Fruit fly (Drosophila melanogaster) whole organism, embryonic: Measurements from ENCODE around the gene UBL3.

Source experiments
- B-H2 ChIP-seq: fragments of 200-800 bp; sonication (Bioruptor generic); optimal IDR thresholded peaks from 2 replicates; lab custom pipeline; 2018; ENCODE audit warnings: missing biosample characterization, mild to moderate bottlenecking, missing genetic modification characterization
- CG10366 ChIP-seq: fragments of 200-800 bp; sonication (Bioruptor generic); IDR thresholded peaks from 2 replicates; pipeline ENCODE4 v1.3.6; 2022; ENCODE audit warnings: missing biosample characterization, missing genetic modification characterization
- CG10431 ChIP-seq: fragments of 200-800 bp; sonication (Bioruptor generic); optimal IDR thresholded peaks from 3 replicates; lab custom pipeline; 2018; ENCODE audit warnings: missing biosample characterization, mild to moderate bottlenecking, missing genetic modification characterization
- CG10543 ChIP-seq: fragments of 200-800 bp; sonication (Bioruptor generic); optimal IDR thresholded peaks from 3 replicates; lab custom pipeline; 2017; ENCODE audit warnings: missing biosample characterization, mild to moderate bottlenecking, missing genetic modification characterization, moderate library complexity
- CG14710 ChIP-seq: fragments of 200-800 bp; sonication (Bioruptor generic); optimal IDR thresholded peaks from 3 replicates; lab custom pipeline; 2019; ENCODE audit warnings: missing biosample characterization, mild to moderate bottlenecking, missing genetic modification characterization, moderate library complexity
- CG17802 ChIP-seq: fragments of 200-800 bp; sonication (Bioruptor generic); optimal IDR thresholded peaks from 2 replicates; lab custom pipeline; 2018; ENCODE audit warnings: missing biosample characterization, mild to moderate bottlenecking, missing genetic modification characterization, moderate library complexity
- CG1792 ChIP-seq: fragments of 200-800 bp; sonication (Bioruptor generic); optimal IDR thresholded peaks from 2 replicates; lab custom pipeline; 2016; ENCODE audit warnings: missing biosample characterization, missing genetic modification characterization
- CG32532 ChIP-seq: fragments of 200-800 bp; sonication (Bioruptor generic); IDR thresholded peaks from 2 replicates; pipeline ENCODE4 v1.3.6; 2022; ENCODE audit warnings: missing biosample characterization, missing genetic modification characterization
- CG34224 ChIP-seq: fragments of 200-800 bp; sonication (Bioruptor generic); IDR thresholded peaks from 3 replicates; pipeline ENCODE4 v1.3.6; 2022; ENCODE audit warnings: missing biosample characterization, missing genetic modification characterization; ENCODE audit not compliant: partially characterized antibody
- CG3726 ChIP-seq: fragments of 200-800 bp; sonication (Bioruptor generic); IDR thresholded peaks from 3 replicates; pipeline ENCODE4, ENCODE4 v1.3.6; 2022; ENCODE audit warnings: missing biosample characterization, missing genetic modification characterization
- CG4707 ChIP-seq: fragments of 200-800 bp; sonication (Bioruptor generic); optimal IDR thresholded peaks from 2 replicates; lab custom pipeline; 2018; ENCODE audit warnings: missing biosample characterization, mild to moderate bottlenecking, missing genetic modification characterization, moderate library complexity
- CG6765 ChIP-seq: fragments of 200-800 bp; sonication (Bioruptor generic); optimal IDR thresholded peaks from 3 replicates; lab custom pipeline; 2017; ENCODE audit warnings: missing biosample characterization, mild to moderate bottlenecking, missing genetic modification characterization
- CG6854 ChIP-seq: fragments of 200-800 bp; sonication (Bioruptor generic); optimal IDR thresholded peaks from 3 replicates; lab custom pipeline; 2017; ENCODE audit warnings: missing biosample characterization, mild to moderate bottlenecking, missing genetic modification characterization
- CG8924 ChIP-seq: fragments of 200-800 bp; optimal IDR thresholded peaks from 3 replicates; lab custom pipeline; 2019; ENCODE audit warnings: missing biosample characterization, mild to moderate bottlenecking, missing genetic modification characterization, moderate library complexity
- CG9932 ChIP-seq: fragments of 200-800 bp; sonication (Bioruptor generic); IDR thresholded peaks from 2 replicates; pipeline ENCODE4 v1.3.6; 2022; ENCODE audit warnings: missing biosample characterization, missing genetic modification characterization
- CTCF ChIP-seq: fragments of 200-800 bp; sonication (Bioruptor generic); optimal IDR thresholded peaks from 2 replicates; lab custom pipeline; 2017; ENCODE audit warnings: missing biosample characterization, mild to moderate bottlenecking, missing genetic modification characterization, moderate library complexity
- Dbx ChIP-seq: fragments of 200-800 bp; sonication (Bioruptor generic); IDR thresholded peaks from 3 replicates; pipeline ENCODE4 v1.3.6; 2022; ENCODE audit warnings: missing biosample characterization, missing genetic modification characterization
- Dfd ChIP-seq, 2 experiments: fragments of >200 bp; optimal IDR thresholded peaks; 2 replicates each; lab custom pipeline; 2017; ENCODE audit warnings: missing biosample characterization in 2 of 2, missing genetic modification characterization in 2 of 2
- Dll ChIP-seq: fragments of 200-800 bp; sonication (Bioruptor generic); IDR thresholded peaks from 4 replicates; pipeline ENCODE4 v1.3.6; 2022; ENCODE audit warnings: missing biosample characterization, missing genetic modification characterization; ENCODE audit not compliant: partially characterized antibody
- Fer1 ChIP-seq: fragments of 200-800 bp; sonication (Bioruptor generic); optimal IDR thresholded peaks from 2 replicates; lab custom pipeline; 2017; ENCODE audit warnings: missing biosample characterization, mild to moderate bottlenecking, missing genetic modification characterization
- HLHmδ ChIP-seq: fragments of 200-800 bp; sonication (Bioruptor generic); optimal IDR thresholded peaks from 2 replicates; lab custom pipeline; 2018; ENCODE audit warnings: missing biosample characterization, mild to moderate bottlenecking, missing genetic modification characterization, moderate library complexity
- Hr39 ChIP-seq: fragments of >200 bp; optimal IDR thresholded peaks from 2 replicates; lab custom pipeline; 2017
- Hr78 ChIP-seq, 2 experiments: fragments of 200-800 bp in 1 of 2; fragments of >200 bp in 1 of 2; sonication (Bioruptor generic) in 1 of 2; optimal IDR thresholded peaks; 2 replicates each; lab custom pipeline; 2017 to 2019; ENCODE audit warnings: missing biosample characterization in 2 of 2, missing genetic modification characterization in 2 of 2, mild to moderate bottlenecking in 1 of 2, moderate library complexity in 1 of 2
- Kr ChIP-seq: fragments of 200-800 bp; sonication (Bioruptor generic); optimal IDR thresholded peaks from 2 replicates; lab custom pipeline; 2017; ENCODE audit warnings: missing biosample characterization, mild to moderate bottlenecking, missing genetic modification characterization
- NFAT ChIP-seq: fragments of 200-800 bp; sonication (Bioruptor generic); IDR thresholded peaks from 2 replicates; pipeline ENCODE4 v1.3.6; 2022; ENCODE audit warnings: missing biosample characterization, missing genetic modification characterization
- TFAM ChIP-seq: fragments of 200-800 bp; sonication (Bioruptor generic); optimal IDR thresholded peaks from 2 replicates; lab custom pipeline; 2017; ENCODE audit warnings: missing biosample characterization, missing genetic modification characterization, inconsistent platforms
- Trl ChIP-seq, 3 experiments: fragments of >200 bp in 2 of 3; fragments of 200-800 bp in 1 of 3; sonication (Bioruptor generic) in 1 of 3; optimal IDR thresholded peaks; 2 replicates in 1 of 3; 3 replicates in 2 of 3; lab custom pipeline; 2016 to 2017; ENCODE audit warnings: missing biosample characterization in 1 of 3, missing genetic modification characterization in 1 of 3
- chinmo ChIP-seq: fragments of 200-800 bp; sonication (Bioruptor generic); IDR thresholded peaks from 4 replicates; pipeline ENCODE4 v1.3.6; 2022; ENCODE audit warnings: missing biosample characterization, missing genetic modification characterization; ENCODE audit not compliant: partially characterized antibody
- crol ChIP-seq: fragments of 200-800 bp; sonication (Bioruptor generic); IDR thresholded peaks from 2 replicates; pipeline ENCODE4 v1.3.6; 2022; ENCODE audit warnings: missing biosample characterization, missing genetic modification characterization
- exex ChIP-seq: fragments of 200-800 bp; sonication (Bioruptor generic); optimal IDR thresholded peaks from 4 replicates; lab custom pipeline; 2018; ENCODE audit warnings: missing biosample characterization, mild to moderate bottlenecking, missing genetic modification characterization, moderate library complexity
- fd3F ChIP-seq: fragments of 200-800 bp; sonication (Bioruptor generic); optimal IDR thresholded peaks from 2 replicates; lab custom pipeline; 2018; ENCODE audit warnings: missing biosample characterization, mild to moderate bottlenecking, missing genetic modification characterization, moderate library complexity
- jumu ChIP-seq: fragments of 200-800 bp; sonication (Bioruptor generic); optimal IDR thresholded peaks from 3 replicates; lab custom pipeline; 2016; ENCODE audit warnings: missing biosample characterization, missing genetic modification characterization
- kay ChIP-seq: fragments of 200-800 bp; sonication (Bioruptor generic); optimal IDR thresholded peaks from 2 replicates; lab custom pipeline; 2016; ENCODE audit warnings: missing biosample characterization, missing genetic modification characterization
- mld ChIP-seq: fragments of 200-800 bp; sonication (Bioruptor generic); IDR thresholded peaks from 3 replicates; pipeline ENCODE4 v1.3.6; 2022; ENCODE audit warnings: missing biosample characterization, missing genetic modification characterization; ENCODE audit not compliant: partially characterized antibody
- pfk ChIP-seq: fragments of 200-800 bp; sonication (Bioruptor generic); optimal IDR thresholded peaks from 2 replicates; lab custom pipeline; 2018; ENCODE audit warnings: missing biosample characterization, mild to moderate bottlenecking, missing genetic modification characterization, moderate library complexity
- pros ChIP-seq: fragments of 200-800 bp; sonication (Bioruptor generic); optimal IDR thresholded peaks from 3 replicates; lab custom pipeline; 2019; ENCODE audit warnings: missing biosample characterization, mild to moderate bottlenecking, missing genetic modification characterization, moderate library complexity
- pum ChIP-seq: fragments of 200-800 bp; sonication (Bioruptor generic); optimal IDR thresholded peaks from 2 replicates; lab custom pipeline; 2016; ENCODE audit warnings: missing biosample characterization, missing genetic modification characterization
- rib ChIP-seq: fragments of 200-800 bp; sonication (Bioruptor generic); IDR thresholded peaks from 2 replicates; pipeline ENCODE4 v1.3.6; 2022; ENCODE audit warnings: missing biosample characterization, missing genetic modification characterization
- sd ChIP-seq: fragments of 200-800 bp; sonication (Bioruptor generic); optimal IDR thresholded peaks from 3 replicates; lab custom pipeline; 2018; ENCODE audit warnings: missing biosample characterization, mild to moderate bottlenecking, missing genetic modification characterization, moderate library complexity
- sima ChIP-seq: fragments of 200-800 bp; sonication (Bioruptor generic); optimal IDR thresholded peaks from 2 replicates; lab custom pipeline; 2016; ENCODE audit warnings: missing biosample characterization, missing genetic modification characterization
- so ChIP-seq: fragments of 200-800 bp; sonication (Bioruptor generic); IDR thresholded peaks from 3 replicates; pipeline ENCODE4 v1.3.6; 2022; ENCODE audit warnings: missing biosample characterization, missing genetic modification characterization
- sr ChIP-seq: fragments of 200-800 bp; sonication (Bioruptor generic); IDR thresholded peaks from 3 replicates; pipeline ENCODE4 v1.3.6; 2022; ENCODE audit warnings: missing biosample characterization, missing genetic modification characterization
- stc ChIP-seq: fragments of 200-800 bp; sonication (Bioruptor generic); IDR thresholded peaks from 2 replicates; pipeline ENCODE4 v1.3.6; 2022; ENCODE audit warnings: missing biosample characterization, missing genetic modification characterization
- stwl ChIP-seq: fragments of 200-800 bp; sonication (Bioruptor generic); optimal IDR thresholded peaks from 3 replicates; lab custom pipeline; 2018; ENCODE audit warnings: missing biosample characterization, mild to moderate bottlenecking, missing genetic modification characterization, moderate library complexity
- sug ChIP-seq: fragments of 200-800 bp; optimal IDR thresholded peaks from 2 replicates; lab custom pipeline; 2019; ENCODE audit warnings: missing biosample characterization, mild to moderate bottlenecking, missing genetic modification characterization, moderate library complexity
- unc-4 ChIP-seq: fragments of 200-800 bp; sonication (Bioruptor generic); IDR thresholded peaks from 2 replicates; pipeline ENCODE4 v1.3.6; 2022; ENCODE audit warnings: missing biosample characterization, missing genetic modification characterization; ENCODE audit not compliant: partially characterized antibody
- yki ChIP-seq: fragments of >200 bp; optimal IDR thresholded peaks from 3 replicates; lab custom pipeline; 2018
- z ChIP-seq: fragments of 200-800 bp; sonication (Bioruptor generic); IDR thresholded peaks from 3 replicates; pipeline ENCODE4 v1.3.6; 2022; ENCODE audit warnings: missing biosample characterization, missing genetic modification characterization

UBL3 gene

DNA sequence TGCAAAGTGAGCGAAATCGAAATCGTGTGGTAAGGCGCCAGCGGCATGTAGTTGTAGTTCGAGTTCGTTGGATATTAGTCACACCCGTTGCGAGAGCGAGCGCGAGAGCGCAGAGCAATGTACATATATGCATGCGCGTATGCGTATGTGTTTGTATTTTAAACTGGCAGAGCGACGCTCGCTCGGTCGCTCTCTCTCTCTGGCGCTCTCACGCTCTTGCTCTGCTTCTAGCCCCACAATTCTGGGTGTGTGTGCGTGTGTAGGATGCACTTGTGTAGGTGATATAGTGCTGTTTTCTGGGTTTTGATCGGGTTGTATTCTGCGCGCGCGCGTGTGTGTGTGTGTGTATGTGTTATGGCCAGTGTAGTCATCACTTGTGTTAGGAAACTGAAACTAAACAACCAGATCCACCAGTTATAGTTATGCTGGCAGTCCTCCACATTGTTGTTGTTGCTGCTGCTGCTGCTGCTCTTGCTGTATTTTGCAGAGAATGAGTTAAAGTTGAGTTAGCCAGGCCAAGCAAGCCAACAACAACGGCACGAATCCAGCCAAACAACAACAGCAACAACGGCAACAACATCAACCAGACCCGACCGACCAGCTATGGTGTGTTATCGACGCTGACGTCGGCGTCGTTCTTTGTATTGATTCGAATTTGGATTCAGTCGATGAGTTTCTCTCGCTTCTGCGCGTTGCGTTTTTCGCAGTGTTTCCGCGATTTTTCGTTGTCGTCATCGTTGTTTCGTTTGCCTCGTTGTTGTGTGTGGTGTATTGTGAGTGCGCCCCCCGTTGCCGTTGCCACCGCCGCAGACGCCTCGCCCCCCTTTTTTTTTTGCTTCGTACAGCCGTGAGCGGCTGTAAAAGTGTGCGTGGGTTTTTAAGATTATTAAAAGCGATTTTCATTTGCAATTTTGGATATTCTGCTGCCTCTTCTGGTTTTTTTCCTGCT lies 41.0 kb downstream of the UBL3 start:
- TF ChIP-seq kay (GFP tag; lab: Kevin White, UChicago) (peak; percentile 45), CG14710 (tag; lab: Kevin White, UChicago) (peak; percentile 10), CG9932 (GFP tag; lab: Robert Waterston, UW) (peak; percentile 34; the same call in 1 of the 2 replicates), Dbx (peak; percentile 46; the same call in 1 of the 3 replicates), CG3726 (GFP tag; lab: Robert Waterston, UW) (no peak), Fer1 (peak; percentile 12), CG6765 (GFP tag; lab: Kevin White, UChicago) (peak; percentile 56), Kr (GFP tag; lab: Kevin White, UChicago) (peak; percentile 42), Hr39 (lab: Kevin White, UChicago) (peak; percentile 84), Dll (no peak; the same call in 3 of the 4 replicates), TFAM (no peak), rib (peak; percentile 82), CG10366 (GFP tag; lab: Robert Waterston, UW) (no peak), Trl (optimal IDR thresholded peaks at IDR 0.05; lab: Kevin White, UChicago) (peak; percentile 98 to 99), Trl (GFP tag; optimal IDR thresholded peaks at IDR 0.05; lab: Kevin White, UChicago) (peak; percentile 61), exex (tag; lab: Kevin White, UChicago) (peak; percentile 1), CG1792 (GFP tag; lab: Kevin White, UChicago) (no peak), crol (peak; percentile 88), CG17802 (tag; lab: Kevin White, UChicago) (no peak), CG32532 (GFP tag; lab: Robert Waterston, UW) (peak; percentile 62; the same call in 1 of the 2 replicates), B-H2 (GFP tag; lab: Kevin White, UChicago) (peak; percentile 12), CG34224 (GFP tag; lab: Robert Waterston, UW) (peak; percentile 65), unc-4 (peak; percentile 40; the same call in 1 of the 2 replicates), HLHmδ (GFP tag; lab: Kevin White, UChicago) (peak; percentile 9), chinmo (GFP tag; lab: Robert Waterston, UW) (peak; percentile 96), stwl (tag; lab: Kevin White, UChicago) (no peak), CG4707 (GFP tag; lab: Kevin White, UChicago) (peak; percentile 20), z (GFP tag; lab: Robert Waterston, UW) (peak; percentile 56; the same call in 1 of the 3 replicates), jumu (no peak), sug (tag; lab: Kevin White, UChicago) (peak; percentile 26), mld (GFP tag; lab: Robert Waterston, UW) (no peak), Hr78 (GFP tag; optimal IDR thresholded peaks at IDR 0.05; lab: Kevin White, UChicago) (peak in 1 of 2 experiments; percentile 21), pum (GFP tag; lab: Kevin White, UChicago) (no peak), sd (tag; lab: Kevin White, UChicago) (peak; percentile 79), pfk (GFP tag; lab: Kevin White, UChicago) (no peak), pros (GFP tag; lab: Kevin White, UChicago) (peak; percentile 66), fd3F (GFP tag; lab: Kevin White, UChicago) (no peak), stc (peak; percentile 26; the same call in 1 of the 2 replicates), CG8924 (tag; lab: Kevin White, UChicago) (peak; percentile 5), CG6854 (no peak), sima (GFP tag; lab: Kevin White, UChicago) (no peak), sr (peak; percentile 82), CG10431 (peak; percentile 76), Dfd (GFP tag; optimal IDR thresholded peaks at IDR 0.05; lab: Kevin White, UChicago) (peak in 1 of 2 experiments; percentile 37), NFAT (no peak), CG10543 (GFP tag; lab: Kevin White, UChicago) (peak; percentile 66), CTCF (GFP tag; lab: Kevin White, UChicago) (no peak), so (peak; percentile 38; the same call in 2 of the 3 replicates), yki (lab: Kevin White, UChicago) (peak; percentile 98)
